Worm (Caenorhabditis elegans): Measurements from ENCODE around the gene F13H10.8.

F13H10.8 gene

ce11 chrIV:11006383-11006782 lies 13.9 kb upstream of the F13H10.8 start:
- TF ChIP-seq unc-39 (tag; optimal IDR thresholded peaks at IDR 0.05) (no peak), unc-120 (tag; optimal IDR thresholded peaks at IDR 0.05; ENCODE audit: poor library complexity, severe bottlenecking) (no peak), unc-62 (GFP tag; optimal IDR thresholded peaks at IDR 0.05) (no peak), tbx-8 (GFP tag; optimal IDR thresholded peaks at IDR 0.05) (no peak), nhr-76 (tag; optimal IDR thresholded peaks at IDR 0.05) (no peak), snpc-4 (tag; optimal IDR thresholded peaks at IDR 0.05) (no peak), nhr-12 (tag; optimal IDR thresholded peaks at IDR 0.05) (no peak), elt-3 (tag; optimal IDR thresholded peaks at IDR 0.05) (no peak), ces-1 (GFP tag; optimal IDR thresholded peaks at IDR 0.05) (no peak), ceh-43 (GFP tag; optimal IDR thresholded peaks at IDR 0.05) (no peak), M03D4.4 (tag; optimal IDR thresholded peaks at IDR 0.05) (no peak), hlh-1 (tag; optimal IDR thresholded peaks at IDR 0.05) (no peak)

DNA sequence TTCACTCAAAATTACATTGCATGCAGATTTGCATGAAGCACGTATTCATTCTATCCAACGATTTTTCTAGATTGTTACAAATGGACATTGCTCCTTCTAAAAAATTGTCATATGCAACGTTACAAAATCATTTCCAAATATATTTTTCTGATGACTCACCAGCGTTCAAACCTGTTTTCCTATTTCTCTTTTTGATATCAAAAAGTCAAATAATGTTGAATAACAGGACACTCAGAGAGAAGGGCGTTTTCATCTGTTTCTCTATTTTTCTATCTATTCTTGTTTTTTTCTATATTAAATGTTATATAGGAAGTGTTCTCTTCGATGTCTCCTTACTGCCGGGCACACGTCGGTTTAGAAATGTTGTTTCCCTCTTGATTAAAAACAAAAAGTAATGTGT lies 13.4 kb upstream of the F13H10.8 start:
- no peak for TF ChIP-seq ceh-83 (GFP tag; optimal IDR thresholded peaks at IDR 0.05)
- TF ChIP-seq nhr-2 (tag; optimal IDR thresholded peaks at IDR 0.05) = no peak
- no peak for TF ChIP-seq bed-3 (GFP tag; optimal IDR thresholded peaks at IDR 0.05)
- no peak for TF ChIP-seq sem-2 (GFP tag; optimal IDR thresholded peaks at IDR 0.05)
- no peak for TF ChIP-seq ceh-43 (GFP tag; optimal IDR thresholded peaks at IDR 0.05)

DNA sequence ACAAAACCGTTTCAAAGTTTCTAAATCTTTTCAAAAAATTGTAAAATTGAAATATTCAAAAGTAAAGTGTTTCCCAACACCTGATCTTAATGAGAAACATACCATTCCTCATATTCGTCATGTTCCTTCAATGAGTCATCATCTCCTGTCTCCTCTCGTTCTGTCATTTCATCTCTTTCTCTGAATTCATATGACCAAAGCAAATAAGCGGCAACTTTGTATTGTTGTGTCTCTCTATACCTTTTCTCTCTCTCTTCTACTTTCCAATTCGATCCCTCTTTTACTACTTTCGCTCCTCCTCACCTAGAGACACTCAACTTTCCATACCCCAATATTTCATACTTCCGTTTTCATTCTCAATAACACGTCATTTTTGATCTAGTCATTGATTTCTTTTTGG lies 12.1 kb upstream of the F13H10.8 start:
- TF ChIP-seq M03D4.4 (tag; optimal IDR thresholded peaks at IDR 0.05) (no peak), lin-13 (tag; optimal IDR thresholded peaks at IDR 0.05) (no peak), zip-8 (tag; optimal IDR thresholded peaks at IDR 0.05) (no peak), ces-1 (GFP tag; optimal IDR thresholded peaks at IDR 0.05) (no peak), blmp-1 (tag; optimal IDR thresholded peaks at IDR 0.05) (peak; percentile 54), ceh-39 (tag; optimal IDR thresholded peaks at IDR 0.05) (no peak), pha-4 (tag; optimal IDR thresholded peaks at IDR 0.05) (peak; percentile 31), nhr-12 (tag; optimal IDR thresholded peaks at IDR 0.05) (no peak), snpc-4 (tag; optimal IDR thresholded peaks at IDR 0.05) (no peak), mep-1 (tag; optimal IDR thresholded peaks at IDR 0.05) (no peak), ceh-83 (GFP tag; optimal IDR thresholded peaks at IDR 0.05) (no peak), ham-2 (GFP tag; optimal IDR thresholded peaks at IDR 0.05) (no peak)

- no peak for TF ChIP-seq mep-1 (tag; optimal IDR thresholded peaks at IDR 0.05)
- TF ChIP-seq cnd-1 (tag; optimal IDR thresholded peaks at IDR 0.05) = no peak
- TF ChIP-seq drap-1 (GFP tag; optimal IDR thresholded peaks at IDR 0.05) = no peak
- TF ChIP-seq lin-32 (GFP tag; optimal IDR thresholded peaks at IDR 0.05) = no peak
- no peak for TF ChIP-seq unc-120 (tag; optimal IDR thresholded peaks at IDR 0.05; ENCODE audit: poor library complexity, severe bottlenecking)
- TF ChIP-seq bed-3 (GFP tag; optimal IDR thresholded peaks at IDR 0.05) = no peak
- TF ChIP-seq ceh-83 (GFP tag; optimal IDR thresholded peaks at IDR 0.05) = no peak
- no peak for TF ChIP-seq nhr-12 (tag; optimal IDR thresholded peaks at IDR 0.05)
- TF ChIP-seq pha-4 (tag; optimal IDR thresholded peaks at IDR 0.05) = no peak
- no peak for TF ChIP-seq blmp-1 (tag; optimal IDR thresholded peaks at IDR 0.05)
- no peak for TF ChIP-seq ces-1 (GFP tag; optimal IDR thresholded peaks at IDR 0.05)
- TF ChIP-seq tbx-8 (GFP tag; optimal IDR thresholded peaks at IDR 0.05) = no peak
- no peak for TF ChIP-seq nhr-2 (tag; optimal IDR thresholded peaks at IDR 0.05)
Measured at ce11 chrIV:11008996-11009395, 11.3 kb upstream of the F13H10.8 start, which contains the start of gene F13H10.6. Gene F13H10.6, plus strand, starts transcription at chrIV:11009296.

- TF ChIP-seq mep-1 (tag; optimal IDR thresholded peaks at IDR 0.05) (no peak), M03D4.4 (tag; optimal IDR thresholded peaks at IDR 0.05) (no peak), nhr-237 (tag; optimal IDR thresholded peaks at IDR 0.05) (no peak), lin-32 (GFP tag; optimal IDR thresholded peaks at IDR 0.05) (no peak), elt-3 (tag; optimal IDR thresholded peaks at IDR 0.05) (no peak), elt-1 (tag; optimal IDR thresholded peaks at IDR 0.05; ENCODE audit: borderline replicate concordance, insufficient read depth) (no peak), hlh-1 (tag; optimal IDR thresholded peaks at IDR 0.05) (no peak), blmp-1 (tag; optimal IDR thresholded peaks at IDR 0.05) (no peak), nhr-2 (tag; optimal IDR thresholded peaks at IDR 0.05) (no peak), mls-2 (tag; optimal IDR thresholded peaks at IDR 0.05) (no peak), ham-2 (GFP tag; optimal IDR thresholded peaks at IDR 0.05) (no peak), unc-120 (tag; optimal IDR thresholded peaks at IDR 0.05; ENCODE audit: poor library complexity, severe bottlenecking) (no peak), zip-8 (tag; optimal IDR thresholded peaks at IDR 0.05) (no peak), cnd-1 (tag; optimal IDR thresholded peaks at IDR 0.05) (no peak), ces-1 (GFP tag; optimal IDR thresholded peaks at IDR 0.05) (no peak), nhr-76 (tag; optimal IDR thresholded peaks at IDR 0.05) (no peak), ztf-11 (tag; optimal IDR thresholded peaks at IDR 0.05) (no peak)
Measured at ce11 chrIV:11009928-11010327, 10.4 kb upstream of the F13H10.8 start.

Measured in whole organism, mixed stage, embryonic.